Worm (Caenorhabditis elegans) whole organism, young adult: Measurements from ENCODE around the gene W03F9.9.

Source experiments
- F10E7.11 ChIP-seq: sonication (generic microtip); optimal IDR thresholded peaks from 2 replicates; lab custom pipeline; 2017; ENCODE audit warnings: mild to moderate bottlenecking, missing genetic modification characterization, moderate library complexity, missing compliant biosample characterization
- F22D6.2 ChIP-seq: sonication (generic microtip); optimal IDR thresholded peaks from 2 replicates; lab custom pipeline; 2016; ENCODE audit warnings: mild to moderate bottlenecking, missing genetic modification characterization, missing compliant biosample characterization
- F37B4.10 ChIP-seq: fragments of 200-800 bp; sonication (Bioruptor generic); IDR thresholded peaks from 2 replicates; pipeline ENCODE4 v1.3.6; 2022; ENCODE audit warnings: missing genetic modification characterization, missing compliant biosample characterization
- F52B5.7 ChIP-seq: sonication (generic microtip); optimal IDR thresholded peaks from 2 replicates; lab custom pipeline; 2016; ENCODE audit warnings: mild to moderate bottlenecking, missing genetic modification characterization, missing compliant biosample characterization
- Y53G8AR.9 ChIP-seq: fragments of 200-800 bp; sonication (Bioruptor generic); conservative IDR thresholded peaks from 2 replicates; pipeline ENCODE4 v1.3.6; 2022; ENCODE audit warnings: missing genetic modification reagents, missing genetic modification characterization, missing compliant biosample characterization
- dpff-1 ChIP-seq: sonication (generic microtip); optimal IDR thresholded peaks from 2 replicates; lab custom pipeline; 2017; ENCODE audit warnings: mild to moderate bottlenecking, missing genetic modification characterization, missing compliant biosample characterization
- efl-1 ChIP-seq: fragments of 150-350 bp; optimal IDR thresholded peaks from 2 replicates; lab custom pipeline; 2014; ENCODE audit warnings: missing biosample characterization, missing genetic modification reagents, missing genetic modification characterization
- let-607 ChIP-seq, 2 experiments: fragments of 200-800 bp in 1 of 2; sonication (Bioruptor generic) in 1 of 2; sonication (generic microtip) in 1 of 2; optimal IDR thresholded peaks; 2 replicates each; lab custom pipeline; 2016 to 2018; ENCODE audit warnings: mild to moderate bottlenecking in 2 of 2, missing compliant biosample characterization in 2 of 2, missing genetic modification characterization in 2 of 2, moderate library complexity in 2 of 2, missing genotype in 1 of 2
- nfya-1 ChIP-seq: sonication (generic microtip); optimal IDR thresholded peaks from 2 replicates; lab custom pipeline; 2017; ENCODE audit warnings: antibody characterized with exemption, missing compliant biosample characterization, missing genetic modification characterization, borderline replicate concordance; ENCODE audit not compliant: insufficient read depth
- repo-1 ChIP-seq: sonication (generic microtip); optimal IDR thresholded peaks from 2 replicates; lab custom pipeline; 2017; ENCODE audit warnings: mild to moderate bottlenecking, missing genetic modification characterization, missing compliant biosample characterization
- rpc-1 ChIP-seq, 2 experiments: fragments of 150-350 bp in 1 of 2; sonication (generic microtip) in 1 of 2; optimal IDR thresholded peaks; 2 replicates each; lab custom pipeline; 2014 to 2018; ENCODE audit warnings: missing biosample characterization in 1 of 2, missing genetic modification characterization in 1 of 2, missing genetic modification reagents in 1 of 2, missing genotype in 1 of 2
- snpc-4 ChIP-seq, 5 experiments: fragments of 150-350 bp in 1 of 5; sonication (generic microtip) in 4 of 5; optimal IDR thresholded peaks; 2 replicates each; lab custom pipeline; 2014 to 2018; ENCODE audit warnings: missing genetic modification characterization in 5 of 5, missing biosample characterization in 3 of 5, antibody characterized with exemption in 2 of 5, mild to moderate bottlenecking in 2 of 5, missing compliant biosample characterization in 2 of 5, missing genotype in 2 of 5, moderate library complexity in 2 of 5, missing genetic modification reagents in 1 of 5
- ztf-18 ChIP-seq: sonication (generic microtip); optimal IDR thresholded peaks from 2 replicates; lab custom pipeline; 2016; ENCODE audit warnings: missing genotype, mild to moderate bottlenecking, missing genetic modification characterization, missing compliant biosample characterization

W03F9.9 gene

DNA sequence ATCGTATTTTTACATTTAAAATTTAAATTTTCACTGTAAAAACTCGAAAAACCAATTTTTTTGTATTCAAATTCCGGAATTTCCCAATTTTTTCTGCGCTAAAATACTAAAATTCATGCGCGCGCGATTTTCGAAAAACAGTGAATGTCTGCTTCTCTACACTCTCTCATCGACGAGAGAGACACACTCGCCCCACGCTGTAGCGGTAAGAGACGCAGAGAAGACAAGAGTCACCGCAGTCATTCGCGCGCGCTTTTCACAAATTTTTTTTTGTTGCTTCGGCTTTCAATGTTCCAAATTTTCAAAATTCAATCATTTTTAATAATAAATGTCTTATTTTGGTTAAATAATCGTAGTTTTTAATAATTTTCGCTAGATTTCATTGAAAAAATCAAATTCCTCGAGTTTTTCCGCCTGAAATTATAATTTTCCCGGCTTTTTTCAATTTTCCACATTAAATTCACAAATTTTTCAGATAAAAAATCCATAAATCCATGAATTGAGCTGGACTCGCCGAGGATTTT is 47.1 kb downstream of the W03F9.9 start, which contains the start of gene arid-1 (continued):
- no peak for TF ChIP-seq rpc-1 (optimal IDR thresholded peaks at IDR 0.05; lab: Kevin White, UChicago)
- TF ChIP-seq rpc-1 (tag; optimal IDR thresholded peaks at IDR 0.05; lab: Kevin White, UChicago): no peak
- no peak for TF ChIP-seq repo-1

DNA sequence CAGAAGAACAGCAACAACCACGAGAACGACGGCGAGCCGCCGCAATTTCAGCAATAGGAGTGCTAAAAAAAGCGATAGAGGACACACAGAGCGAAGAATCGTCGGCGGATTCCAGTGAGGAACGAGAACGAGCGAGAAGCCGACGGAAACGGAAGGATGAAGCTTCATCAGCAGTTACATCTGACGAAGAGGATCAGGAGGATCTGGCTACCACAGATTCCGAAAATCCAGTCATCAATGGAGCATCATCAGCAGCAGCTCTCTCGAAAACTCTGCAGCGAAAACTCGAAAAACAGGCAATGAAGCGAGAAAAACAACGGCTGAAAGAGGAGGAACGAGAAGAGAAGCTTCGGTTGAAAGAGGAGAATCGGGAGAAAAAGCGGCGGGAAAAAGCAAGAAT is 50.7 kb downstream of the W03F9.9 start:
- TF ChIP-seq efl-1 (GFP tag; lab: Kevin White, UChicago): no peak
- TF ChIP-seq Y53G8AR.9: no peak
- TF ChIP-seq F22D6.2 (tag; lab: Kevin White, UChicago): no peak
- TF ChIP-seq F37B4.10 (GFP tag; lab: Robert Waterston, UW): no peak
- TF ChIP-seq snpc-4 (GFP tag; optimal IDR thresholded peaks at IDR 0.05; lab: Kevin White, UChicago): no peak
- TF ChIP-seq snpc-4 (tag; optimal IDR thresholded peaks at IDR 0.05; lab: Kevin White, UChicago): no peak
- no peak for TF ChIP-seq let-607 (tag; optimal IDR thresholded peaks at IDR 0.05; lab: Kevin White, UChicago)
- no peak for TF ChIP-seq nfya-1 (tag; lab: Kevin White, UChicago)
- no peak for TF ChIP-seq F52B5.7 (tag; lab: Kevin White, UChicago)
- TF ChIP-seq ztf-18 (tag; lab: Kevin White, UChicago): no peak
- TF ChIP-seq dpff-1 (tag; lab: Kevin White, UChicago): no peak
- no peak for TF ChIP-seq F10E7.11 (tag; lab: Kevin White, UChicago)
